Fruit fly (Drosophila melanogaster) whole organism, pupa: Measurements from ENCODE around the gene Ccp84Ag.

Source experiments
- CG10348 ChIP-seq: fragments of 200-800 bp; sonication (Bioruptor generic); IDR thresholded peaks from 2 replicates; pipeline ENCODE4 v1.3.6; 2022; ENCODE audit warnings: missing biosample characterization, missing genetic modification characterization
- CG12605 ChIP-seq: fragments of 200-800 bp; sonication (Bioruptor generic); IDR thresholded peaks from 2 replicates; pipeline ENCODE4 v1.3.6; 2022; ENCODE audit warnings: missing biosample characterization, missing genetic modification characterization
- CG14655 ChIP-seq: fragments of 200-800 bp; sonication (Bioruptor generic); optimal IDR thresholded peaks from 3 replicates; lab custom pipeline; 2017; ENCODE audit warnings: mild to moderate bottlenecking, missing biosample characterization, missing genetic modification reagents, missing genetic modification characterization
- CG17806 ChIP-seq: fragments of 200-800 bp; sonication (Bioruptor generic); optimal IDR thresholded peaks from 2 replicates; lab custom pipeline; 2018; ENCODE audit warnings: missing biosample characterization, mild to moderate bottlenecking, missing genetic modification characterization, moderate library complexity
- CG32121 ChIP-seq: fragments of 200-800 bp; sonication (Bioruptor generic); IDR thresholded peaks from 2 replicates; pipeline ENCODE4 v1.3.6; 2022; ENCODE audit warnings: missing biosample characterization, missing genetic modification characterization
- CG34367 ChIP-seq: fragments of 200-800 bp; sonication (Bioruptor generic); optimal IDR thresholded peaks from 2 replicates; lab custom pipeline; 2018; ENCODE audit warnings: missing biosample characterization, mild to moderate bottlenecking, missing genetic modification characterization
- CG8301 ChIP-seq: fragments of 200-800 bp; sonication (Bioruptor generic); optimal IDR thresholded peaks from 2 replicates; lab custom pipeline; 2018; ENCODE audit warnings: missing biosample characterization, mild to moderate bottlenecking, missing genetic modification characterization
- CG9948 ChIP-seq: fragments of 200-800 bp; sonication (Bioruptor generic); optimal IDR thresholded peaks from 2 replicates; lab custom pipeline; 2018; ENCODE audit warnings: missing biosample characterization, mild to moderate bottlenecking, missing genetic modification characterization, moderate library complexity
- D1 ChIP-seq: fragments of 200-800 bp; sonication (Bioruptor generic); optimal IDR thresholded peaks from 2 replicates; lab custom pipeline; 2018; ENCODE audit warnings: missing biosample characterization, mild to moderate bottlenecking, missing genetic modification characterization, moderate library complexity
- Snoo ChIP-seq: fragments of 200-800 bp; sonication (Bioruptor generic); optimal IDR thresholded peaks from 3 replicates; lab custom pipeline; 2017; ENCODE audit warnings: missing biosample characterization, mild to moderate bottlenecking, missing genetic modification characterization, inconsistent platforms
- fd96Ca ChIP-seq: fragments of 200-800 bp; sonication (Bioruptor generic); IDR thresholded peaks from 3 replicates; pipeline ENCODE4 v1.3.6; 2022; ENCODE audit warnings: missing biosample characterization, missing genetic modification characterization
- rn ChIP-seq: fragments of 200-800 bp; sonication (Bioruptor generic); IDR thresholded peaks from 2 replicates; pipeline ENCODE4 v1.3.6; 2022; ENCODE audit warnings: missing biosample characterization, missing genetic modification characterization

- no peak for TF ChIP-seq fd96Ca
- TF ChIP-seq D1 (tag; lab: Kevin White, UChicago) = no peak
- TF ChIP-seq CG9948 = no peak
- no peak for TF ChIP-seq CG34367 (tag; lab: Kevin White, UChicago)
- no peak for TF ChIP-seq CG32121
- no peak for TF ChIP-seq CG14655 (GFP tag; lab: Kevin White, UChicago)
- TF ChIP-seq CG10348 = no peak
- no peak for TF ChIP-seq CG17806 (tag; lab: Kevin White, UChicago)
- no peak for TF ChIP-seq rn (GFP tag; lab: Robert Waterston, UW)
- TF ChIP-seq Snoo (tag; lab: Kevin White, UChicago) = no peak
- no peak for TF ChIP-seq CG12605 (GFP tag; lab: Robert Waterston, UW)
- TF ChIP-seq CG8301 (tag; lab: Kevin White, UChicago) = no peak
Observed at dm6 chr3R:6668234-6668633, 18.3 kb upstream of the Ccp84Ag start.
